Worm (Caenorhabditis elegans) whole organism, midembryonic: ENCODE results near the gene F01D5.8.

Experiments used
- T22C8.4 ChIP-seq: fragments of 200-800 bp; sonication (Bioruptor generic); IDR thresholded peaks from 2 replicates; pipeline ENCODE4 v1.3.6; 2022; ENCODE audit warnings: missing genetic modification characterization, missing compliant biosample characterization
- cog-1 ChIP-seq: sonication (generic microtip); optimal IDR thresholded peaks from 2 replicates; lab custom pipeline; 2016; ENCODE audit warnings: missing genetic modification characterization, missing compliant biosample characterization
- flt-1 ChIP-seq: fragments of 200-800 bp; sonication (Bioruptor generic); IDR thresholded peaks from 2 replicates; pipeline ENCODE4 v1.3.6; 2022; ENCODE audit warnings: missing genetic modification characterization, missing compliant biosample characterization
- klf-2 ChIP-seq: fragments of 200-800 bp; sonication (Bioruptor generic); conservative IDR thresholded peaks from 2 replicates; pipeline ENCODE4 v1.3.6; 2022; ENCODE audit warnings: missing genetic modification reagents, missing genetic modification characterization, missing compliant biosample characterization
- med-1 ChIP-seq: sonication (generic microtip); optimal IDR thresholded peaks from 2 replicates; lab custom pipeline; 2017; ENCODE audit warnings: missing genetic modification characterization, mild to moderate bottlenecking, missing compliant biosample characterization, antibody characterized with exemption, missing genetic modification reagents; ENCODE audit not compliant: insufficient read depth
- ref-1 ChIP-seq: fragments of 200-800 bp; sonication (Bioruptor generic); conservative IDR thresholded peaks from 2 replicates; pipeline ENCODE4 v1.3.6; 2022; ENCODE audit warnings: missing genetic modification reagents, missing genetic modification characterization, missing compliant biosample characterization
- tab-1 ChIP-seq: fragments of 200-800 bp; sonication (Bioruptor generic); IDR thresholded peaks from 2 replicates; pipeline ENCODE4 v1.3.6; 2022; ENCODE audit warnings: missing genetic modification characterization, missing compliant biosample characterization
- ztf-23 ChIP-seq: fragments of 200-800 bp; sonication (Bioruptor generic); IDR thresholded peaks from 2 replicates; pipeline ENCODE4 v1.3.6; 2022; ENCODE audit warnings: missing genetic modification reagents, missing genetic modification characterization, missing compliant biosample characterization
- ztf-29 ChIP-seq: fragments of 200-800 bp; sonication (Bioruptor generic); IDR thresholded peaks from 2 replicates; pipeline ENCODE4 v1.3.6; 2022; ENCODE audit warnings: missing genetic modification reagents, missing genetic modification characterization, missing compliant biosample characterization

F01D5.8 gene

DNA sequence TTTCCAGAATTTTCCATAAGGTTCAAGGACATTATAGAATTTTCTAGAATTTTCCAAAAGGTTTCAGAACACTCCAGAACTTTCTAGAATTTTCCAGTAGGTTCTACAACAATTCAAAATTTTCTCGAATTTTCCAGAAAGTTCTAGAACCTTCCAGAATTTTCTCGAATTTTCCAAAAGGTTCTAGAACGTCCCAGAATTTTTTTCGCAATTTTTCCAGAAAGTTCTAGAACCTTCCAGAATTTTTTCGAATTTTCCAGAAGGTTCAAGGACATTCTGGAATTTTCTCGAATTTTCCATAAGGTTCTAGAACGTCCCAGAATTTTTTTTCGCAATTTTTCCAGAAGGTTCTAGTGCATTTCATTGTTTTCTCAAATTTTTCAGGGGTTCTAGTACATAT, 32.8 kb upstream of the F01D5.8 start:
- TF ChIP-seq med-1: no peak
- no peak for TF ChIP-seq ztf-29
- TF ChIP-seq T22C8.4 (GFP tag; lab: Robert Waterston, UW): no peak
- no peak for TF ChIP-seq ztf-23 (GFP tag; lab: Robert Waterston, UW)
- no peak for TF ChIP-seq cog-1 (tag; lab: Kevin White, UChicago)
- no peak for TF ChIP-seq klf-2
- no peak for TF ChIP-seq ref-1 (GFP tag; lab: Robert Waterston, UW)
- no peak for TF ChIP-seq tab-1 (GFP tag; lab: Robert Waterston, UW)

DNA sequence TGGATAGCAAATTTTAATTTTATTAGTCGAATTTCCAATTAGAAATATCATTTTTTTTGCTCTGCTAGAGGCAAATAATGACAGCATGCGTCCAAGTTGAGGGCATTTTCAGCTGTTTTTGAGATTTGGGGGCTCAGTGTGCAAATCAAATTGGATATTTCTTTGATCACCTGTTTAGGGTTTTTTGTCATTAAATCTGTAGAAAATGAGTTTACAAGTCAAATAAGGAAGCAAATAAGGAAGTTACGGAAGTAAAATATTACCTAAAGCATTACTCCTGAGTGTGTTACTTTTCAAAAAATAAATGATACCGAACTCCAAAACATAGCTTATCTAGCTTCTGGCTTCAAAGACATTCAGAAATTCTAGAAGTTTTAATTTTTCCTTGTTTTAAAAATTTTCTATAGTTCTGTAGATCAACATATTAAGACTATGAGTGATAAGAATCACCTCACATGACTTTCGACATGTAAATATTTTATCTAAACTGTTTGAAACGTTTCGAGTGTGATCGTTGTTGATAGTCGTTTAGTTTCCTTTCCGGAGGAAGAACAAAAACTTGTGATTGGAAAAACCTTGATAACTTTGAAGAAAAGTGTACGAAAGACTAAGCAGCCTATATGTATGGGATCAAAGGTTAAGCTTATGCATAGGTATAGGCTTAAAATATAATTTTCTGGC, 30.5 kb upstream of the F01D5.8 start, which contains the start of gene sre-48:
TSS of gene sre-48 (minus strand) at position 51 of the 681 bp plus-strand sequence.
- TF ChIP-seq med-1 (no peak), klf-2 (no peak), ref-1 (GFP tag; lab: Robert Waterston, UW) (no peak), ztf-23 (GFP tag; lab: Robert Waterston, UW) (no peak), cog-1 (tag; lab: Kevin White, UChicago) (no peak), T22C8.4 (GFP tag; lab: Robert Waterston, UW) (no peak), tab-1 (GFP tag; lab: Robert Waterston, UW) (no peak), flt-1 (no peak), ztf-29 (no peak)

DNA sequence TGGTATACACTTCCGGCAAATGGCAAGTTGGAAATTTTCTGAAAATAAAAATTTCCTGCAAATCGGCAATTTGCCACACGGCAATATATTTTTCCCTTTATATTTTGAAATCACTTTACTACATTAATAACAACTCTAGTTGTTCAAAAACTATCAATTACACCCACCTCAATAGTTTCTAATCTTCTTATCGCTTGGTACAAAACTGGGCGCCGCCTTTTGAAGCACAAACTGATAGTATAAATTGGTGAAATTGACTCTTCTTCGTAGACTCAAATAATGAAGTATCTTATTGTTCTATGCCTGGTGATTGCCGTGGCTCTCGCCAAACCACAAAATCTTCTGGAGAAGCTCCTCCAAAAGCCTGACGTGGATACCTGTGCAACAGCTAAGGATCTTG, 29.4 kb upstream of the F01D5.8 start, which contains the start of gene Y39G8B.9:
TSS of gene Y39G8B.9 (plus strand) at position 269 of the 400 bp plus-strand sequence.
- TF ChIP-seq flt-1 (no peak), ref-1 (GFP tag; lab: Robert Waterston, UW) (no peak)

DNA sequence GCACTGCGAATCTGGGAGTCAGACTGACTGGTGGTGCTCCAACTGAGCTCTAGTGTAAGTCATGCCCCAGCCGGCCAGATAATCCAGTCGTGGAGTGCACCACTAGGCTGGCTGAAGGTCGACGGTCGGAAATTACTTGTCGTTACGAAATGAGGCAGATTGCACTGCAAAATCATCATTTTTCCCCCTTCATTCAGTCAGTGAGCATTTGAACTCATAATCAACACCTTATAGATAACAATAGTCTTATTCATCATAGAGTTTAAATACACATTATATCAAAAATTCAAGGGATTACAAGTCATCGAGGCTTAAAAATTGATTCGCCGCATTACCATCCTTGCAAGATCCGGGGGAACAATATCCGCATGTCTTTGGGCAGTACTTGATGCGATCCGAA, 28.7 kb upstream of the F01D5.8 start:
- no peak for TF ChIP-seq ref-1 (GFP tag; lab: Robert Waterston, UW)
- no peak for TF ChIP-seq tab-1 (GFP tag; lab: Robert Waterston, UW)
- TF ChIP-seq klf-2: no peak
- no peak for TF ChIP-seq ztf-29
- no peak for TF ChIP-seq T22C8.4 (GFP tag; lab: Robert Waterston, UW)
- TF ChIP-seq ztf-23 (GFP tag; lab: Robert Waterston, UW): no peak
- no peak for TF ChIP-seq cog-1 (tag; lab: Kevin White, UChicago)
- TF ChIP-seq flt-1: no peak
- TF ChIP-seq med-1: no peak

ce11 chrII:13982247-13982646, 28.3 kb upstream of the F01D5.8 start:
- no peak for TF ChIP-seq cog-1 (tag; lab: Kevin White, UChicago)
- TF ChIP-seq ztf-23 (GFP tag; lab: Robert Waterston, UW): no peak
- no peak for TF ChIP-seq klf-2
- no peak for TF ChIP-seq ref-1 (GFP tag; lab: Robert Waterston, UW)
- TF ChIP-seq T22C8.4 (GFP tag; lab: Robert Waterston, UW): no peak
- TF ChIP-seq med-1: no peak
- TF ChIP-seq tab-1 (GFP tag; lab: Robert Waterston, UW): no peak
- no peak for TF ChIP-seq ztf-29
- no peak for TF ChIP-seq flt-1

- TF ChIP-seq ref-1 (GFP tag; lab: Robert Waterston, UW) (no peak), med-1 (no peak), flt-1 (no peak), klf-2 (no peak), ztf-23 (GFP tag; lab: Robert Waterston, UW) (no peak), ztf-29 (no peak), tab-1 (GFP tag; lab: Robert Waterston, UW) (no peak), cog-1 (tag; lab: Kevin White, UChicago) (no peak), T22C8.4 (GFP tag; lab: Robert Waterston, UW) (no peak)
Measured at ce11 chrII:13982923-13983322, 27.6 kb upstream of the F01D5.8 start, which contains the start of the genes Y39G8B.13 and Y39G8B.10. Gene Y39G8B.13 (minus strand): TSS chrII:13983047. Gene Y39G8B.10 (minus strand): TSS chrII:13983115.

ce11 chrII:13984551-13984950, 26.0 kb upstream of the F01D5.8 start, which contains the start of gene sre-47:
Gene sre-47 (minus strand): TSS chrII:13984651.
- no peak for TF ChIP-seq cog-1 (tag; lab: Kevin White, UChicago)
- no peak for TF ChIP-seq ztf-29
- TF ChIP-seq med-1: no peak
- no peak for TF ChIP-seq ztf-23 (GFP tag; lab: Robert Waterston, UW)

DNA sequence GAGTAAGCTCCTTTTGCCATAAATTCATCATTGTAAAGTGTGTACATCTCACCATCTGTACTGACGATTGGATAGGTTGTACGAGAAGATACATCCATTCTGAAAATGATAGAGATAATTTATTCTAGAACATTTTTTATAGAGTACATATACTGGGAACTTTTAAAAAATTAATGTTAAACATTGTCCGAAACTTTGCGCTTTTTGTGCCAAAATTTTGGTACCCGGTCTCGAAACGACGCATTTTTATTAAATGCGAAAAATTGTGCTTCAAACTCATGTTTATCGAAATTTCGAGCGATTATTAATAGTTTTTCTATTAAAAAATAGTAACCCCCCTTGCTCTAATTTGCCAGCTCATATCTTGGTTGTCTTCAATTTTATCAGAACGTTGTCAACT, 18.8 kb upstream of the F01D5.8 start, which contains the start of gene Y39G8B.5:
TSS of gene Y39G8B.5 (minus strand) at position 101 of the 400 bp plus-strand sequence.
- TF ChIP-seq ztf-29 (no peak), T22C8.4 (GFP tag; lab: Robert Waterston, UW) (no peak), flt-1 (no peak)

- TF ChIP-seq med-1 (no peak), flt-1 (no peak), T22C8.4 (GFP tag; lab: Robert Waterston, UW) (no peak), ztf-23 (GFP tag; lab: Robert Waterston, UW) (no peak), tab-1 (GFP tag; lab: Robert Waterston, UW) (no peak), cog-1 (tag; lab: Kevin White, UChicago) (no peak), ref-1 (GFP tag; lab: Robert Waterston, UW) (no peak), klf-2 (no peak), ztf-29 (no peak)
Measured at ce11 chrII:13994934-13995333, 15.6 kb upstream of the F01D5.8 start, which contains the start of gene Y39G8B.7. Gene Y39G8B.7 (minus strand): TSS chrII:13995034.

ce11 chrII:13997477-13997876, 13.0 kb upstream of the F01D5.8 start, which contains the start of gene F01D5.1:
Gene F01D5.1 (minus strand): TSS chrII:13997581.
- TF ChIP-seq ztf-23 (GFP tag; lab: Robert Waterston, UW) (no peak), T22C8.4 (GFP tag; lab: Robert Waterston, UW) (no peak), med-1 (no peak), klf-2 (no peak), tab-1 (GFP tag; lab: Robert Waterston, UW) (no peak), ztf-29 (no peak), flt-1 (no peak), cog-1 (tag; lab: Kevin White, UChicago) (no peak), ref-1 (GFP tag; lab: Robert Waterston, UW) (no peak)
